Worm (Caenorhabditis elegans) whole organism, L2 larva: ENCODE measurements around the gene srj-11.

Source experiments
- C34F6.9 ChIP-seq: fragments of 150-350 bp; optimal IDR thresholded peaks from 2 replicates; lab custom pipeline; 2014; ENCODE audit warnings: missing biosample characterization, missing genetic modification characterization
- Y55F3AM.14 ChIP-seq: fragments of 200-800 bp; sonication (Bioruptor generic); optimal IDR thresholded peaks from 2 replicates; lab custom pipeline; 2018; ENCODE audit warnings: mild to moderate bottlenecking, missing genetic modification characterization, missing compliant biosample characterization
- alr-1 ChIP-seq: fragments of 150-350 bp; optimal IDR thresholded peaks from 2 replicates; lab custom pipeline; 2014; ENCODE audit warnings: missing biosample characterization, missing genetic modification characterization
- elt-1 ChIP-seq: fragments of 150-350 bp; optimal IDR thresholded peaks from 2 replicates; lab custom pipeline; 2014; ENCODE audit warnings: missing biosample characterization, missing genetic modification characterization
- fos-1 ChIP-seq: fragments of 150-350 bp; optimal IDR thresholded peaks from 2 replicates; lab custom pipeline; 2014; ENCODE audit warnings: missing biosample characterization, missing genetic modification characterization
- mab-5 ChIP-seq: fragments of 150-350 bp; optimal IDR thresholded peaks from 2 replicates; lab custom pipeline; 2014; ENCODE audit warnings: missing biosample characterization, missing genetic modification characterization
- nhr-11 ChIP-seq: fragments of 150-350 bp; optimal IDR thresholded peaks from 2 replicates; lab custom pipeline; 2014; ENCODE audit warnings: missing biosample characterization, missing genetic modification characterization
- nhr-129 ChIP-seq: fragments of 150-350 bp; optimal IDR thresholded peaks from 2 replicates; lab custom pipeline; 2014; ENCODE audit warnings: missing biosample characterization, missing genetic modification characterization
- nhr-6 ChIP-seq: fragments of 150-350 bp; optimal IDR thresholded peaks from 2 replicates; lab custom pipeline; 2014; ENCODE audit warnings: missing biosample characterization, missing genetic modification characterization
- skn-1 ChIP-seq: sonication (generic microtip); optimal IDR thresholded peaks from 2 replicates; lab custom pipeline; 2017; ENCODE audit warnings: missing biosample characterization, missing genetic modification characterization
- snpc-4 ChIP-seq: fragments of 150-350 bp; optimal IDR thresholded peaks from 2 replicates; lab custom pipeline; 2014; ENCODE audit warnings: missing biosample characterization, missing genetic modification characterization
- unc-62 ChIP-seq: fragments of 150-350 bp; optimal IDR thresholded peaks from 2 replicates; lab custom pipeline; 2014; ENCODE audit warnings: missing biosample characterization, missing genetic modification reagents, missing genetic modification characterization
- ztf-11 ChIP-seq: sonication (generic microtip); optimal IDR thresholded peaks from 2 replicates; lab custom pipeline; 2017; ENCODE audit warnings: missing biosample characterization, missing genetic modification characterization

ce11 chrV:3278101-3278639 is 36.9 kb downstream of the srj-11 start, which contains the start of gene fbxa-64:
- no peak for TF ChIP-seq Y55F3AM.14
- TF ChIP-seq elt-1 (tag; lab: Kevin White, UChicago) = no peak
- no peak for TF ChIP-seq ztf-11 (tag; lab: Kevin White, UChicago)
- no peak for TF ChIP-seq fos-1 (tag; lab: Kevin White, UChicago)
- no peak for TF ChIP-seq nhr-6 (tag; lab: Kevin White, UChicago)
- no peak for TF ChIP-seq skn-1 (tag; lab: Kevin White, UChicago)
- no peak for TF ChIP-seq alr-1 (tag; lab: Kevin White, UChicago)
- TF ChIP-seq nhr-11 (tag; lab: Kevin White, UChicago) = no peak
- TF ChIP-seq mab-5 (tag; lab: Kevin White, UChicago) = no peak
- no peak for TF ChIP-seq unc-62 (GFP tag; lab: Kevin White, UChicago)
- peak; percentile 9 for TF ChIP-seq C34F6.9 (tag; lab: Kevin White, UChicago)
- TF ChIP-seq snpc-4 = no peak
- TF ChIP-seq nhr-129 = no peak
